Worm (Caenorhabditis elegans): Measurements from ENCODE around the gene F54D5.4.
"Not testable (repeated sequence)": the region's sequence is repeated elsewhere in the genome, so short reads cannot be mapped to it uniquely, and the experiment has no call there.

Gene F54D5.4

ce11 chrII:11545299-11545951 lies 24.2 kb upstream of the F54D5.4 start, which contains the start of gene dnj-13 (continued):
- TF ChIP-seq pag-3 (tag; optimal IDR thresholded peaks at IDR 0.05; ENCODE audit: borderline replicate concordance): no peak
- TF ChIP-seq dve-1 (tag; optimal IDR thresholded peaks at IDR 0.05): peak; percentile 29
- peak; percentile 15 for TF ChIP-seq tbx-7 (tag; optimal IDR thresholded peaks at IDR 0.05)
- no peak for TF ChIP-seq pha-2 (tag; optimal IDR thresholded peaks at IDR 0.05)
- TF ChIP-seq elt-2 (tag; optimal IDR thresholded peaks at IDR 0.05): peak; percentile 73

ce11 chrII:11545952-11546325 lies 23.7 kb upstream of the F54D5.4 start:
- TF ChIP-seq ceh-22 (tag; optimal IDR thresholded peaks at IDR 0.05) (no peak), Y22D7AL.16 (tag; optimal IDR thresholded peaks at IDR 0.05) (no peak), zip-5 (tag; optimal IDR thresholded peaks at IDR 0.05) (no peak), unc-86 (tag; optimal IDR thresholded peaks at IDR 0.05) (no peak), fkh-6 (tag; optimal IDR thresholded peaks at IDR 0.05) (no peak), K02D7.2 (tag; optimal IDR thresholded peaks at IDR 0.05) (no peak), lim-6 (tag; optimal IDR thresholded peaks at IDR 0.05) (no peak), fkh-10 (GFP tag; optimal IDR thresholded peaks at IDR 0.05) (no peak), ceh-45 (GFP tag; IDR thresholded peaks at IDR 0.05) (no peak), ceh-14 (tag; optimal IDR thresholded peaks at IDR 0.05) (no peak), syd-9 (tag; optimal IDR thresholded peaks at IDR 0.05) (no peak), eyg-1 (tag; optimal IDR thresholded peaks at IDR 0.05) (no peak)

ce11 chrII:11547254-11547687 lies 22.3 kb upstream of the F54D5.4 start, which contains the start of gene F54D5.7:
Gene F54D5.7 (plus strand): TSS chrII:11547517.
- TF ChIP-seq zip-5 (tag; optimal IDR thresholded peaks at IDR 0.05) (no peak), ceh-30 (tag; optimal IDR thresholded peaks at IDR 0.05) (peak; percentile 17), ama-1 (optimal IDR thresholded peaks at IDR 0.05) (peak; percentile 79), ahr-1 (tag; optimal IDR thresholded peaks at IDR 0.05) (no peak), ceh-6 (GFP tag; optimal IDR thresholded peaks at IDR 0.05) (peak; percentile 29), pha-2 (tag; optimal IDR thresholded peaks at IDR 0.05) (no peak), elt-2 (tag; optimal IDR thresholded peaks at IDR 0.05) (peak; percentile 30), rnt-1 (tag; optimal IDR thresholded peaks at IDR 0.05) (peak; percentile 28)

- TF ChIP-seq K02D7.2 (tag; optimal IDR thresholded peaks at IDR 0.05); zip-5 (tag; optimal IDR thresholded peaks at IDR 0.05); unc-3 (GFP tag; conservative IDR thresholded peaks at IDR 0.05); unc-3 (tag; optimal IDR thresholded peaks at IDR 0.05): not testable (repeated sequence)
These were observed 17.6 kb upstream of the F54D5.4 start, which contains the start of gene dhgd-1 for ce11 chrII:11551981-11552380. Gene dhgd-1 (minus strand): TSS chrII:11552081.

- TF ChIP-seq hlh-8 (tag; optimal IDR thresholded peaks at IDR 0.05): peak; percentile 38
- TF ChIP-seq pqm-1 (tag; optimal IDR thresholded peaks at IDR 0.05): no peak
- peak; percentile 64 for TF ChIP-seq ceh-34 (tag; optimal IDR thresholded peaks at IDR 0.05)
- TF ChIP-seq ref-2 (tag; optimal IDR thresholded peaks at IDR 0.05): no peak
- peak; percentile 5 for TF ChIP-seq tbx-2 (tag; optimal IDR thresholded peaks at IDR 0.05)
These were observed 14.0 kb upstream of the F54D5.4 start, which contains the start of gene F54D5.24 for ce11 chrII:11555634-11556033. Gene F54D5.24 (plus strand): TSS chrII:11555949.

ce11 chrII:11556338-11556737 lies 13.3 kb upstream of the F54D5.4 start, which contains the start of gene F54D5.17:
Gene F54D5.17 (plus strand): TSS chrII:11556638.
- TF ChIP-seq pqm-1 (tag; optimal IDR thresholded peaks at IDR 0.05): no peak
- no peak for TF ChIP-seq eyg-1 (tag; optimal IDR thresholded peaks at IDR 0.05)
- TF ChIP-seq syd-9 (tag; optimal IDR thresholded peaks at IDR 0.05): no peak
- no peak for TF ChIP-seq pha-2 (tag; optimal IDR thresholded peaks at IDR 0.05)
- TF ChIP-seq ztf-16 (tag; optimal IDR thresholded peaks at IDR 0.05): no peak
- no peak for TF ChIP-seq rnt-1 (tag; optimal IDR thresholded peaks at IDR 0.05)
- TF ChIP-seq F13H6.1 (tag; optimal IDR thresholded peaks at IDR 0.05): no peak
- TF ChIP-seq nfya-1 (tag; optimal IDR thresholded peaks at IDR 0.05): no peak
- no peak for TF ChIP-seq elt-4 (tag; optimal IDR thresholded peaks at IDR 0.05)
- no peak for TF ChIP-seq ceh-48 (tag; optimal IDR thresholded peaks at IDR 0.05)
- TF ChIP-seq C08G9.2 (tag; optimal IDR thresholded peaks at IDR 0.05): no peak
- no peak for TF ChIP-seq dve-1 (tag; optimal IDR thresholded peaks at IDR 0.05)

All from whole organism, late embryonic.